Worm (Caenorhabditis elegans) whole organism, early embryonic: ENCODE results near the gene T23F4.2.

ENCODE experiments used
- B0310.2 ChIP-seq: sonication (generic microtip); optimal IDR thresholded peaks from 2 replicates; lab custom pipeline; 2016; ENCODE audit warnings: mild to moderate bottlenecking, missing genetic modification characterization, missing compliant biosample characterization
- aly-1 ChIP-seq: sonication (generic microtip); optimal IDR thresholded peaks from 2 replicates; lab custom pipeline; 2016; ENCODE audit warnings: missing genetic modification characterization, missing compliant biosample characterization
- ama-1 ChIP-seq: fragments of 150-350 bp; optimal IDR thresholded peaks from 2 replicates; lab custom pipeline; 2014
- ceh-13 ChIP-seq: fragments of 200-800 bp; sonication (Bioruptor generic); optimal IDR thresholded peaks from 2 replicates; lab custom pipeline; 2018; ENCODE audit warnings: mild to moderate bottlenecking, missing genetic modification characterization, missing compliant biosample characterization
- ceh-36 ChIP-seq: sonication (generic microtip); optimal IDR thresholded peaks from 2 replicates; lab custom pipeline; 2016; ENCODE audit warnings: missing genetic modification characterization, inconsistent platforms, missing compliant biosample characterization
- ets-7 ChIP-seq: sonication (generic microtip); optimal IDR thresholded peaks from 2 replicates; lab custom pipeline; 2016; ENCODE audit warnings: missing genotype, missing genetic modification characterization, missing compliant biosample characterization
- flt-1 ChIP-seq: fragments of 200-800 bp; sonication (Bioruptor generic); IDR thresholded peaks from 2 replicates; pipeline ENCODE4 v1.3.6; 2022; ENCODE audit warnings: missing genetic modification characterization, missing compliant biosample characterization
- hmg-4 ChIP-seq: fragments of 200-800 bp; sonication (Bioruptor generic); optimal IDR thresholded peaks from 2 replicates; lab custom pipeline; 2018; ENCODE audit warnings: mild to moderate bottlenecking, missing genetic modification characterization, missing compliant biosample characterization
- hnd-1 ChIP-seq: sonication (generic microtip); optimal IDR thresholded peaks from 2 replicates; lab custom pipeline; 2016; ENCODE audit warnings: missing genetic modification characterization, missing compliant biosample characterization
- pes-1 ChIP-seq: fragments of 200-800 bp; sonication (Bioruptor generic); IDR thresholded peaks from 2 replicates; pipeline ENCODE4 v1.3.6; 2022; ENCODE audit warnings: missing genetic modification reagents, missing genetic modification characterization, missing compliant biosample characterization
- sea-1 ChIP-seq: fragments of 200-800 bp; sonication (Bioruptor generic); conservative IDR thresholded peaks from 2 replicates; pipeline ENCODE4 v1.3.6; 2022; ENCODE audit warnings: missing genetic modification characterization, missing compliant biosample characterization
- tbx-11 ChIP-seq: fragments of 200-800 bp; sonication (Bioruptor generic); IDR thresholded peaks from 2 replicates; pipeline ENCODE4 v1.3.6; 2022; ENCODE audit warnings: missing genetic modification characterization, missing compliant biosample characterization
- tbx-37 ChIP-seq: fragments of 200-800 bp; sonication (Bioruptor generic); conservative IDR thresholded peaks from 2 replicates; pipeline ENCODE4 v1.3.6; 2022; ENCODE audit warnings: missing genetic modification reagents, missing genetic modification characterization, missing compliant biosample characterization

ce11 chrII:1143173-1143738 is 20.1 kb upstream of the T23F4.2 start:
- TF ChIP-seq flt-1 (GFP tag; lab: Robert Waterston, UW), result no peak
- TF ChIP-seq ama-1, result no peak
- TF ChIP-seq ets-7 (tag; lab: Kevin White, UChicago), result no peak
- no peak for TF ChIP-seq hmg-4 (GFP tag; lab: Kevin White, UChicago)
- TF ChIP-seq aly-1 (tag; lab: Kevin White, UChicago), result no peak
- no peak for TF ChIP-seq ceh-36 (tag; lab: Kevin White, UChicago)
- TF ChIP-seq tbx-11 (GFP tag; lab: Robert Waterston, UW), result no peak
- no peak for TF ChIP-seq sea-1 (GFP tag; lab: Robert Waterston, UW)
- no peak for TF ChIP-seq pes-1 (GFP tag; lab: Robert Waterston, UW)
- no peak for TF ChIP-seq hnd-1 (tag; lab: Kevin White, UChicago)
- TF ChIP-seq tbx-37 (GFP tag; lab: Robert Waterston, UW), result no peak
- TF ChIP-seq ceh-13, result no peak
- TF ChIP-seq B0310.2 (tag; lab: Kevin White, UChicago), result no peak
